Worm (Caenorhabditis elegans): ENCODE measurements around the gene hlh-8.

Gene hlh-8

ce11 chrX:8083919-8084318 is 32.3 kb upstream of the hlh-8 start, which contains the start of gene K07E3.4 (continued):
- TF ChIP-seq Y105C5A.15 (GFP tag; IDR thresholded peaks at IDR 0.05) (no peak), rbr-2 (tag; optimal IDR thresholded peaks at IDR 0.05) (peak; percentile 22), Y75B8A.6 (GFP tag; IDR thresholded peaks at IDR 0.05) (no peak), nhr-6 (tag; optimal IDR thresholded peaks at IDR 0.05) (no peak), daf-16 (GFP tag; optimal IDR thresholded peaks at IDR 0.05) (no peak), daf-16 (tag; optimal IDR thresholded peaks at IDR 0.05) (peak; percentile 86), lsy-2 (tag; optimal IDR thresholded peaks at IDR 0.05) (peak in 1 of 2 experiments; percentile 46), unc-62 (GFP tag; optimal IDR thresholded peaks at IDR 0.05 in 1 of 2) (peak in 1 of 2 experiments; percentile 77), unc-62 (tag; optimal IDR thresholded peaks at IDR 0.05) (no peak), nhr-237 (tag; optimal IDR thresholded peaks at IDR 0.05) (no peak), tra-1 (GFP tag; IDR thresholded peaks at IDR 0.05) (0 out of 2 replicates have a peak, but pooled peaks have one; percentile 31), ceh-62 (tag; optimal IDR thresholded peaks at IDR 0.05) (no peak), aly-2 (tag; optimal IDR thresholded peaks at IDR 0.05) (no peak), saeg-2 (GFP tag; IDR thresholded peaks at IDR 0.05) (no peak), ZK337.2 (GFP tag; IDR thresholded peaks at IDR 0.05) (no peak), mxl-3 (GFP tag; optimal IDR thresholded peaks at IDR 0.05) (peak; percentile 78), sdz-12 (GFP tag; optimal IDR thresholded peaks at IDR 0.05) (no peak), nhr-48 (tag; optimal IDR thresholded peaks at IDR 0.05) (peak; percentile 48), duxl-1 (tag; optimal IDR thresholded peaks at IDR 0.05; ENCODE audit: poor library complexity) (no peak), arid-1 (GFP tag; conservative IDR thresholded peaks at IDR 0.05) (no peak), nhr-77 (tag; optimal IDR thresholded peaks at IDR 0.05) (peak; percentile 54), zfp-2 (tag; optimal IDR thresholded peaks at IDR 0.05) (no peak), ztf-7 (tag; optimal IDR thresholded peaks at IDR 0.05) (no peak), lin-13 (GFP tag; optimal IDR thresholded peaks at IDR 0.05) (peak; percentile 9), Y5F2A.4 (GFP tag; optimal IDR thresholded peaks at IDR 0.05) (no peak), nhr-76 (tag; optimal IDR thresholded peaks at IDR 0.05) (no peak), ceh-82 (tag; optimal IDR thresholded peaks at IDR 0.05) (no peak), pha-4 (GFP tag; IDR thresholded peaks at IDR 0.05) (no peak), pha-4 (tag; optimal IDR thresholded peaks at IDR 0.05) (no peak), F26F4.8 (GFP tag; conservative IDR thresholded peaks at IDR 0.05) (no peak), madf-9 (GFP tag; conservative IDR thresholded peaks at IDR 0.05) (no peak), ama-1 (optimal IDR thresholded peaks at IDR 0.05) (peak; percentile 5), ceh-44 (GFP tag; IDR thresholded peaks at IDR 0.05) (no peak), Y48G9A.11 (GFP tag; IDR thresholded peaks at IDR 0.05) (no peak), hlh-11 (tag; optimal IDR thresholded peaks at IDR 0.05) (peak; percentile 86), nhr-10 (tag; optimal IDR thresholded peaks at IDR 0.05) (no peak), F49E8.2 (tag; optimal IDR thresholded peaks at IDR 0.05; ENCODE audit: borderline replicate concordance) (no peak), unc-130 (GFP tag; optimal IDR thresholded peaks at IDR 0.05) (no peak), ceh-20 (GFP tag; IDR thresholded peaks at IDR 0.05) (no peak), lim-7 (GFP tag; IDR thresholded peaks at IDR 0.05) (no peak), dve-1 (tag; optimal IDR thresholded peaks at IDR 0.05; ENCODE audit: insufficient read depth) (peak; percentile 84), lin-39 (tag; optimal IDR thresholded peaks at IDR 0.05) (no peak), php-3 (GFP tag; IDR thresholded peaks at IDR 0.05) (peak; percentile 5; the same call in 1 of the 2 replicates), nhr-102 (tag; optimal IDR thresholded peaks at IDR 0.05) (peak; percentile 27), tag-97 (GFP tag; IDR thresholded peaks at IDR 0.05) (no peak), pqm-1 (tag; optimal IDR thresholded peaks at IDR 0.05) (peak; percentile 42), ceh-28 (tag; optimal IDR thresholded peaks at IDR 0.05) (no peak), set-16 (GFP tag; IDR thresholded peaks at IDR 0.05) (no peak), lin-38 (GFP tag; IDR thresholded peaks at IDR 0.05) (no peak), egl-43 (GFP tag; IDR thresholded peaks at IDR 0.05) (no peak), spr-3 (GFP tag; optimal IDR thresholded peaks at IDR 0.05) (no peak), attf-4 (tag; optimal IDR thresholded peaks at IDR 0.05) (no peak), madf-5 (GFP tag; IDR thresholded peaks at IDR 0.05) (no peak), unc-39 (tag; optimal IDR thresholded peaks at IDR 0.05) (no peak)
